Worm (Caenorhabditis elegans) whole organism, L1 larva: ENCODE measurements around the gene gcy-1.

ENCODE experiments used
- C04F5.9 ChIP-seq: sonication (generic microtip); optimal IDR thresholded peaks from 2 replicates; lab custom pipeline; 2016; ENCODE audit warnings: missing genetic modification characterization, missing compliant biosample characterization
- Y116A8C.19 ChIP-seq: sonication (generic microtip); optimal IDR thresholded peaks from 2 replicates; lab custom pipeline; 2016; ENCODE audit warnings: missing compliant biosample characterization, missing genetic modification characterization, borderline replicate concordance
- aha-1 ChIP-seq: fragments of 150-350 bp; optimal IDR thresholded peaks from 2 replicates; lab custom pipeline; 2014; ENCODE audit warnings: missing biosample characterization, missing genetic modification characterization
- aly-2 ChIP-seq: fragments of 150-350 bp; optimal IDR thresholded peaks from 2 replicates; lab custom pipeline; 2014; ENCODE audit warnings: missing biosample characterization, missing genetic modification characterization
- ama-1 ChIP-seq: fragments of 150-350 bp; optimal IDR thresholded peaks from 2 replicates; lab custom pipeline; 2014
- blmp-1 ChIP-seq: fragments of 150-350 bp; optimal IDR thresholded peaks from 2 replicates; lab custom pipeline; 2014; ENCODE audit warnings: missing biosample characterization, missing genetic modification characterization
- ceh-90 ChIP-seq: sonication (generic microtip); optimal IDR thresholded peaks from 2 replicates; lab custom pipeline; 2016; ENCODE audit warnings: missing genetic modification characterization, missing compliant biosample characterization
- ces-1 ChIP-seq: fragments of 150-350 bp; optimal IDR thresholded peaks from 2 replicates; lab custom pipeline; 2014; ENCODE audit warnings: missing biosample characterization, missing genetic modification reagents, missing genetic modification characterization
- dpl-1 ChIP-seq, 3 experiments: fragments of 150-350 bp in 2 of 3; sonication (generic microtip) in 1 of 3; optimal IDR thresholded peaks; 2 replicates each; lab custom pipeline; 2014 to 2017; ENCODE audit warnings: missing biosample characterization in 3 of 3, missing genetic modification characterization in 3 of 3, missing genetic modification reagents in 3 of 3
- efl-3 ChIP-seq: fragments of 200-800 bp; sonication (Bioruptor generic); optimal IDR thresholded peaks from 2 replicates; lab custom pipeline; 2018; ENCODE audit warnings: mild to moderate bottlenecking, missing genetic modification characterization, missing compliant biosample characterization
- egl-13 ChIP-seq: sonication (generic microtip); optimal IDR thresholded peaks from 2 replicates; lab custom pipeline; 2016; ENCODE audit warnings: missing genotype, missing genetic modification reagents, missing genetic modification characterization, missing compliant biosample characterization
- elt-2 ChIP-seq: sonication (generic microtip); optimal IDR thresholded peaks from 2 replicates; lab custom pipeline; 2016; ENCODE audit warnings: missing genetic modification characterization, mild to moderate bottlenecking, inconsistent platforms, missing compliant biosample characterization, missing genetic modification reagents
- elt-3 ChIP-seq, 6 experiments: fragments of 150-350 bp in 1 of 6; sonication (generic microtip); optimal IDR thresholded peaks; 2 replicates each; lab custom pipeline; 2017 to 2018; ENCODE audit warnings: missing biosample characterization in 6 of 6, missing genetic modification characterization in 6 of 6, inconsistent platforms in 1 of 6
- ets-5 ChIP-seq: fragments of 200-800 bp; sonication (Bioruptor generic); IDR thresholded peaks from 2 replicates; pipeline ENCODE4 v1.3.6; 2022; ENCODE audit warnings: missing genetic modification characterization, missing compliant biosample characterization
- fkh-4 ChIP-seq: sonication (generic microtip); optimal IDR thresholded peaks from 2 replicates; lab custom pipeline; 2016; ENCODE audit warnings: missing compliant biosample characterization, missing genetic modification characterization, borderline replicate concordance
- hlh-17 ChIP-seq: fragments of 200-800 bp; sonication (Bioruptor generic); optimal IDR thresholded peaks from 2 replicates; lab custom pipeline; 2018; ENCODE audit warnings: missing genetic modification characterization, mild to moderate bottlenecking, missing compliant biosample characterization, moderate library complexity, borderline replicate concordance
- hpl-2 ChIP-seq: fragments of 150-350 bp; optimal IDR thresholded peaks from 2 replicates; lab custom pipeline; 2014; ENCODE audit warnings: missing biosample characterization, missing genetic modification reagents, missing genetic modification characterization
- isw-1 ChIP-seq: fragments of 200-800 bp; sonication (Bioruptor generic); IDR thresholded peaks from 2 replicates; pipeline ENCODE4 v1.3.6; 2022; ENCODE audit warnings: missing genetic modification characterization, missing compliant biosample characterization
- lin-13 ChIP-seq: fragments of 150-350 bp; optimal IDR thresholded peaks from 2 replicates; lab custom pipeline; 2014; ENCODE audit warnings: missing biosample characterization, missing genetic modification reagents, missing genetic modification characterization
- lin-14 ChIP-seq: fragments of 200-800 bp; sonication (Bioruptor generic); optimal IDR thresholded peaks from 2 replicates; lab custom pipeline; 2018; ENCODE audit warnings: mild to moderate bottlenecking, missing genetic modification characterization, moderate library complexity, missing compliant biosample characterization
- lin-15B ChIP-seq: fragments of 150-350 bp; sonication (generic microtip); optimal IDR thresholded peaks from 3 replicates; lab custom pipeline; 2014; ENCODE audit warnings: missing biosample characterization, missing genetic modification characterization
- lir-3 ChIP-seq: sonication (generic microtip); optimal IDR thresholded peaks from 2 replicates; lab custom pipeline; 2016; ENCODE audit warnings: mild to moderate bottlenecking, missing genetic modification characterization, moderate library complexity, missing compliant biosample characterization; ENCODE audit not compliant: poor library complexity
- mdl-1 ChIP-seq, 2 experiments: fragments of 150-350 bp; optimal IDR thresholded peaks; 2 replicates each; lab custom pipeline; 2014 to 2017; ENCODE audit warnings: missing biosample characterization in 2 of 2, missing genetic modification characterization in 2 of 2, inconsistent platforms in 1 of 2
- mef-2 ChIP-seq: fragments of 150-350 bp; optimal IDR thresholded peaks from 2 replicates; lab custom pipeline; 2014; ENCODE audit warnings: missing biosample characterization, missing genetic modification characterization
- nhr-20 ChIP-seq: sonication (generic microtip); optimal IDR thresholded peaks from 2 replicates; lab custom pipeline; 2016; ENCODE audit warnings: mild to moderate bottlenecking, missing genetic modification characterization, missing compliant biosample characterization
- nhr-237 ChIP-seq: fragments of 150-350 bp; optimal IDR thresholded peaks from 2 replicates; lab custom pipeline; 2014; ENCODE audit warnings: missing biosample characterization, missing genetic modification characterization
- nhr-77 ChIP-seq: fragments of 150-350 bp; optimal IDR thresholded peaks from 2 replicates; lab custom pipeline; 2014; ENCODE audit warnings: missing biosample characterization, missing genetic modification characterization
- nhr-90 ChIP-seq: sonication (generic microtip); optimal IDR thresholded peaks from 2 replicates; lab custom pipeline; 2016; ENCODE audit warnings: mild to moderate bottlenecking, missing genetic modification characterization, missing compliant biosample characterization; ENCODE audit not compliant: poor library complexity
- pag-3 ChIP-seq: sonication (generic microtip); optimal IDR thresholded peaks from 2 replicates; lab custom pipeline; 2017; ENCODE audit warnings: missing genetic modification characterization, mild to moderate bottlenecking, missing compliant biosample characterization, antibody characterized with exemption, borderline replicate concordance; ENCODE audit not compliant: insufficient read depth
- skn-1 ChIP-seq: fragments of 150-350 bp; optimal IDR thresholded peaks from 2 replicates; lab custom pipeline; 2014; ENCODE audit warnings: missing biosample characterization, missing genetic modification characterization
- snpc-4 ChIP-seq: fragments of 150-350 bp; optimal IDR thresholded peaks from 2 replicates; lab custom pipeline; 2014; ENCODE audit warnings: missing biosample characterization, missing genetic modification characterization
- snu-23 ChIP-seq: sonication (generic microtip); optimal IDR thresholded peaks from 2 replicates; lab custom pipeline; 2016; ENCODE audit warnings: missing genetic modification characterization, missing compliant biosample characterization
- sup-37 ChIP-seq: fragments of 200-800 bp; sonication (Bioruptor generic); optimal IDR thresholded peaks from 2 replicates; lab custom pipeline; 2018; ENCODE audit warnings: mild to moderate bottlenecking, missing genetic modification characterization, missing compliant biosample characterization
- tlp-1 ChIP-seq: fragments of 150-350 bp; optimal IDR thresholded peaks from 2 replicates; lab custom pipeline; 2014; ENCODE audit warnings: missing biosample characterization, missing genetic modification characterization
- unc-98 ChIP-seq: fragments of 200-800 bp; sonication (Bioruptor generic); IDR thresholded peaks from 2 replicates; pipeline ENCODE4 v1.3.6; 2022; ENCODE audit warnings: missing genetic modification characterization, missing compliant biosample characterization
- xbp-1 ChIP-seq: sonication (generic microtip); optimal IDR thresholded peaks from 2 replicates; lab custom pipeline; 2016; ENCODE audit warnings: missing genetic modification characterization, missing compliant biosample characterization
- zip-4 ChIP-seq: fragments of 200-800 bp; sonication (Bioruptor generic); optimal IDR thresholded peaks from 2 replicates; lab custom pipeline; 2018; ENCODE audit warnings: mild to moderate bottlenecking, missing genetic modification characterization, moderate library complexity, missing compliant biosample characterization
- ztf-11 ChIP-seq, 2 experiments: sonication (generic microtip); optimal IDR thresholded peaks; 2 replicates each; lab custom pipeline; 2016 to 2017; ENCODE audit warnings: missing genetic modification characterization in 2 of 2, missing biosample characterization in 1 of 2, missing compliant biosample characterization in 1 of 2

The gcy-1 gene

DNA sequence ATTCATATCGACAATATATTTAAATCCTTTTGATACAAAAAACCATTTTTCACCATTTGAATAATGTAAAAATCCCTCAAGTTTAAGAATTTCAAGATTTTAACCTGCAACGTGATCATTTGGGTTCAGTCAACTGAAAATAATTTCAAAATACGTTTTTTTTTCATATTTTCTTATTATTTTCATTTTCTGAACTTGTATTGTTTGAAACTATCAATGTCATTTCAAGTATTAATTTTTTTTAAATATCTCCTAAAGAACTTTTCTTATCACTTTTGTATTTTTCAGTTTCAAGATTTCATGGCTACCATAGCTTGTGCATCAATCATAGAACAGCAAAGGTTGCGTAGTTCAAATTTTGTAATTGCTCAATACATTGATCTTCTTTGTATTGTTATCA is 15.3 kb upstream of the gcy-1 start, which contains the start of gene sra-9:
sra-9 (plus strand) TSS at position 301 of the 400 bp plus-strand sequence.
- TF ChIP-seq lir-3 (tag; lab: Kevin White, UChicago): no peak
- TF ChIP-seq nhr-90: no peak
- no peak for TF ChIP-seq elt-3 (tag; optimal IDR thresholded peaks at IDR 0.05; lab: Kevin White, UChicago)
- no peak for TF ChIP-seq tlp-1 (tag; lab: Kevin White, UChicago)
- no peak for TF ChIP-seq egl-13 (tag; lab: Kevin White, UChicago)
- TF ChIP-seq lin-14 (GFP tag; lab: Kevin White, UChicago): no peak
- no peak for TF ChIP-seq mdl-1 (tag; optimal IDR thresholded peaks at IDR 0.05; lab: Kevin White, UChicago)
- no peak for TF ChIP-seq snu-23 (GFP tag; lab: Kevin White, UChicago)
- TF ChIP-seq mef-2 (tag; lab: Kevin White, UChicago): no peak
- no peak for TF ChIP-seq hlh-17 (GFP tag; lab: Kevin White, UChicago)
- no peak for TF ChIP-seq blmp-1 (tag; lab: Kevin White, UChicago)
- no peak for TF ChIP-seq sup-37 (GFP tag; lab: Kevin White, UChicago)
- TF ChIP-seq Y116A8C.19: no peak
- TF ChIP-seq lin-15B: no peak
- TF ChIP-seq efl-3 (GFP tag; lab: Kevin White, UChicago): no peak
- TF ChIP-seq ceh-90 (tag; lab: Kevin White, UChicago): no peak
- TF ChIP-seq lin-13: no peak

DNA sequence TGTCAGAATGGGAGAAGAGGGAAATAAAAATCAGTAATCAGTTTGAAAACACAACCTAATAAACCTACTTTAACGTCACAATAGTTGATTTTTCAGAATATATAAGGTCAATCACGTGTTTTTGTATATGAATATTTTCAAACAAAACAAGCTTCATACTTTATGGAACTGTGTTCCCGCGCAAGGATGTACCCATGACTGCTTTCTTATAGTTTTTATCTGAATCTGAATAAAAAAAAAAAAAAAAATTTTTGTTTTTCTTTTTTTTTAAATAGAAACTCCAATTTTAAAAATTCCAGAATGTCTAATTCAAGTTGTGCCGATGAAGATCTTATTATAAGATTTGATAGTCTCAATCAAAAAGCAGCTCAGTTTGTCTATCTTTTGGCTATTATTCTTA is 11.7 kb upstream of the gcy-1 start, which contains the start of gene sra-2:
sra-2 (plus strand) TSS at position 301 of the 400 bp plus-strand sequence.
- TF ChIP-seq pag-3 (tag; lab: Kevin White, UChicago): no peak
- no peak for TF ChIP-seq isw-1
- TF ChIP-seq sup-37 (GFP tag; lab: Kevin White, UChicago): no peak
- TF ChIP-seq ces-1 (GFP tag; lab: Kevin White, UChicago): no peak
- no peak for TF ChIP-seq aly-2 (tag; lab: Kevin White, UChicago)
- TF ChIP-seq snu-23 (GFP tag; lab: Kevin White, UChicago): no peak
- TF ChIP-seq ets-5: no peak
- no peak for TF ChIP-seq ama-1 (lab: Kevin White, UChicago)
- no peak for TF ChIP-seq nhr-237
- no peak for TF ChIP-seq blmp-1 (tag; lab: Kevin White, UChicago)
- no peak for TF ChIP-seq mef-2 (tag; lab: Kevin White, UChicago)

DNA sequence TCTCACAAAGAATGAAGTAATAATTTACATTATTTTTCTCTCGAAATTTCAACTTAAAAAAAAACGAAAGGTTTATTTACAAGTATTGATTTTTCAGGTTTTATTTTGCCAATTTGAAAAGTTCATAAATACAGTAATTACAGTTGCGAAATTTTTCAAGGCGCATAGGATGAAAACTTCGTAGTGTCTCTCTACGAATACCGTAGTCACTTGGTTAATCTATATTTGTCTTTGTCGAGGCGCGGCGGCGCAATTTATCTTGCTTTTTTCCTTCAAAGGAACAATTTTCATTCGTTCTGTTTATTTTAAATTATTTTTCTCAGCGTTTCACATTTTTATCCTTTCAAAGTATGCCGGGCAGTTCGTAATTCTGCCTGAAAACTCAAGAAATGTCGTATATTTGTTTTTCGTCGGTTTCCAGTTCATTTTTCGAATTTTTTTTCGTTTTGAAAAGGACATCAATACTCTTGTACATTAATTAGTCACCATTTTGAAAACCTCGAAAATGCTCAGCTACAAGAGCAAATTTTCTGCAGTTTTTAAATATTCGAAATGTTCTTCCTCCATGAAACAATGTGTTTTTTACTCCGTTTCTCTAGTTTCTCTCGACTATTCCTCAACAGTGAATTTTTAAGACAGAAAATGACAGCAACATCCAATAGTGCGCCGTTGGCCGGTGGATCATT is 6.9 kb upstream of the gcy-1 start, which contains the start of gene mex-6:
mex-6 (plus strand) TSS at position 636 of the 686 bp plus-strand sequence.
- no peak for TF ChIP-seq nhr-77 (tag; lab: Kevin White, UChicago)
- no peak for TF ChIP-seq C04F5.9
- no peak for TF ChIP-seq skn-1
- TF ChIP-seq xbp-1 (tag; lab: Kevin White, UChicago): no peak
- TF ChIP-seq lin-13: no peak
- no peak for TF ChIP-seq snu-23 (GFP tag; lab: Kevin White, UChicago)
- TF ChIP-seq ama-1 (lab: Kevin White, UChicago): no peak
- TF ChIP-seq zip-4: no peak
- no peak for TF ChIP-seq aha-1 (tag; lab: Kevin White, UChicago)
- no peak for TF ChIP-seq dpl-1 (GFP tag; optimal IDR thresholded peaks at IDR 0.05; lab: Kevin White, UChicago)
- TF ChIP-seq hpl-2 (GFP tag; lab: Kevin White, UChicago): no peak
- no peak for TF ChIP-seq lin-14 (GFP tag; lab: Kevin White, UChicago)
- no peak for TF ChIP-seq nhr-20 (tag; lab: Kevin White, UChicago)
- TF ChIP-seq fkh-4: no peak
- TF ChIP-seq ztf-11 (tag; optimal IDR thresholded peaks at IDR 0.05; lab: Kevin White, UChicago): no peak
- no peak for TF ChIP-seq unc-98 (GFP tag; lab: Robert Waterston, UW)
- TF ChIP-seq snpc-4 (tag; lab: Kevin White, UChicago): no peak
- no peak for TF ChIP-seq elt-2 (tag; lab: Kevin White, UChicago)
